Worm (Caenorhabditis elegans): ENCODE data around the gene hadb-1.

hadb-1 gene

DNA sequence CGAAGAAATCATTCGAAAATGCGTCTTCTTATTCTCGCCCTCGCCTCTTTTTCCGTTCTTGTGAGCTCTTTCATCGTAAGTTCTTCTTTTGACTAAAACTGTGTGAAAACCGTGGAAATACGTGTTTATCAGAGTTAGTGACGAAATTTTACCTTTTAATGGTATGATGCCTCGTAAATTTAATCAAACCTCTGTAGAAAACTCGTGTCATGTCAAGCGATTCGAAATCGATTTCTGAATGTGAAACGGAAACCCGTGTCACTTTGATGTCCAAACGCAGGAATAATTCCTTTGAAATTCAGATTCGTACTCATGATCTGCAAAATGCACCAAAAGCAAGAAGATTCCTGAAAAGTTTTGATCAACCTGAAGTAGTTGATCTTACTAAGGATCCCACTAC is 39.7 kb downstream of the hadb-1 start, which contains the start of gene F22B7.3:
Gene F22B7.3, plus strand, starts transcription at position 301 of the 400 bp plus-strand sequence.
- TF ChIP-seq B0310.2 (tag; optimal IDR thresholded peaks at IDR 0.05) (no peak), tbx-11 (GFP tag; IDR thresholded peaks at IDR 0.05) (no peak), flt-1 (GFP tag; IDR thresholded peaks at IDR 0.05) (no peak), scrt-1 (GFP tag; IDR thresholded peaks at IDR 0.05) (no peak), F13C5.2 (tag; optimal IDR thresholded peaks at IDR 0.05) (no peak), hmg-4 (GFP tag; optimal IDR thresholded peaks at IDR 0.05) (no peak), pes-1 (GFP tag; IDR thresholded peaks at IDR 0.05) (no peak), tbx-37 (GFP tag; conservative IDR thresholded peaks at IDR 0.05) (no peak), tra-4 (tag; optimal IDR thresholded peaks at IDR 0.05) (no peak), ceh-36 (tag; optimal IDR thresholded peaks at IDR 0.05) (no peak)

DNA sequence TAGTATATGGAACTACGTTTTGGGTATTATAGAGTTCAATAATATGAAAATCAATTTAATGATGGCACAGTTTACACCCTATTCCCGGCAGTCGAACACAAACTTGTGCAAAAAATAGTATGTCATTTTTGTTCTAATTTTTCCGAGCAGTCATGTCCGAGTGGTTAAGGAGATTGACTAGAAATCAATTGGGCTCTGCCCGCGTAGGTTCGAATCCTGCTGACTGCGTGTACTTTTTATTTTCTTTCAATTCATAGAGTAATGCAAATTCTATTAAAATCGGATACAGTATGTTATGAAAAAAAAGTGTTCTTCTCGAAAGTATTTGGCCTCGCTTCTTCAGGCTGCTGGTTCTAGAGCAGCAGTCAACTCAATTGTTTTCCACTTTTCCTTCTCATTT is 42.3 kb downstream of the hadb-1 start:
- TF ChIP-seq tra-4 (tag; optimal IDR thresholded peaks at IDR 0.05) (no peak), sea-1 (GFP tag; conservative IDR thresholded peaks at IDR 0.05) (no peak), aly-1 (tag; optimal IDR thresholded peaks at IDR 0.05) (no peak), ceh-36 (tag; optimal IDR thresholded peaks at IDR 0.05) (no peak), ets-7 (tag; optimal IDR thresholded peaks at IDR 0.05) (no peak), tbx-11 (GFP tag; IDR thresholded peaks at IDR 0.05) (no peak), B0310.2 (tag; optimal IDR thresholded peaks at IDR 0.05) (no peak), flt-1 (GFP tag; IDR thresholded peaks at IDR 0.05) (no peak), hnd-1 (tag; optimal IDR thresholded peaks at IDR 0.05) (no peak), hmbx-1 (tag; optimal IDR thresholded peaks at IDR 0.05) (no peak), hmg-4 (GFP tag; optimal IDR thresholded peaks at IDR 0.05) (no peak), scrt-1 (GFP tag; IDR thresholded peaks at IDR 0.05) (no peak), pes-1 (GFP tag; IDR thresholded peaks at IDR 0.05) (no peak), ama-1 (optimal IDR thresholded peaks at IDR 0.05) (no peak)

DNA sequence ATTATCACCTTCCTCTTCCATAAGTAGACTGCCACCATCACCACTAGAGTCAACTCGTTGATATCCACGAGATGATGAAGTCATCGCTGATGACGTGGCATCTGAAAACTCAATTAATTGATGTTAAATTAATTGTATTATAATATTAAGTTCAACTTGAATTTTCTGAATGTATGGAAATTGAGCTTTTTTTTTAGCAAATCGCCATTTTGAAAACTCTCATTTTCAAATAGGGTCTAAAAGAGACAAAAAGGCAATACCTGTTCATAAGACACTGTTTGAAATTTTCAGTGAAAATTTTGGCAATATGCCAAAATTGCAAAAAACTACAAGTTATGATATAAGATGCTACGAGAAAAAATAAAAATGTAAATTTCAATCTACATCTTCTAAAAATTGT is 44.6 kb downstream of the hadb-1 start, which contains the start of gene twk-7:
Gene twk-7, minus strand, starts transcription at position 101 of the 400 bp plus-strand sequence.
- TF ChIP-seq ceh-36 (tag; optimal IDR thresholded peaks at IDR 0.05) (no peak), F13C5.2 (tag; optimal IDR thresholded peaks at IDR 0.05) (no peak), hmbx-1 (tag; optimal IDR thresholded peaks at IDR 0.05) (no peak), flt-1 (GFP tag; IDR thresholded peaks at IDR 0.05) (no peak), ama-1 (optimal IDR thresholded peaks at IDR 0.05) (no peak), ceh-13 (GFP tag; optimal IDR thresholded peaks at IDR 0.05) (no peak), ets-7 (tag; optimal IDR thresholded peaks at IDR 0.05) (no peak), aly-1 (tag; optimal IDR thresholded peaks at IDR 0.05) (no peak), hmg-4 (GFP tag; optimal IDR thresholded peaks at IDR 0.05) (no peak), tbx-37 (GFP tag; conservative IDR thresholded peaks at IDR 0.05) (no peak), scrt-1 (GFP tag; IDR thresholded peaks at IDR 0.05) (no peak), pes-1 (GFP tag; IDR thresholded peaks at IDR 0.05) (no peak), tra-4 (tag; optimal IDR thresholded peaks at IDR 0.05) (no peak), tbx-11 (GFP tag; IDR thresholded peaks at IDR 0.05) (no peak), B0310.2 (tag; optimal IDR thresholded peaks at IDR 0.05) (no peak), hnd-1 (tag; optimal IDR thresholded peaks at IDR 0.05) (no peak), sea-1 (GFP tag; conservative IDR thresholded peaks at IDR 0.05) (no peak)

DNA sequence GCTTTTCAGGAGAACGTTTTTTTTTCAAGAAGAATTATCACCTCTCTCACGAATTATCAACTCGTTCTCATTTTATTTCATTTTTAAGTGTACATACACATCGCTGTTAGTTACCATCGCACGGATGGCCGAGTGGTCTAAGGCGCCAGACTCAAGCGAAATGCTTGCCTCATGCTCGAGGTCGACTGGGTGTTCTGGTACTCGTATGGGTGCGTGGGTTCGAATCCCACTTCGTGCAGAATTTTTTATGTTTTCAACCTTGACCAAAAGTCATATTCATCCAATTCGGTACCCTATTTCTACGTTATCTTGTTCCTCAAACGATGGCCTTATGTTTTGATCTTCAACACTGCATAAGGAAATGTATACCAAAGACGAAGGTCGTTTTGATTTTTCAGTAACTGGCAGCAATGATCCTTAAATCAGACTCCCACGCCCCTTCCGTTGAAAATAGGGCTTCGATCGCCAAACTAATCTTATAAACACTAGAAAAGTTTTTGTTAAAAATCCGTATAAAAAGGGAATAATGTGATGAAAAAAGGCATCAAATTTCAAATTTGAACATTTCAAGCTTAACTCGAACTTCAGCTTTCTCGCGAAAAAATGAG is 49.0 kb downstream of the hadb-1 start, which contains the start of gene fip-1:
Gene fip-1, plus strand, starts transcription at position 558 of the 608 bp plus-strand sequence.
- TF ChIP-seq scrt-1 (GFP tag; IDR thresholded peaks at IDR 0.05) (peak; percentile 40; the same call in 1 of the 2 replicates), aly-1 (tag; optimal IDR thresholded peaks at IDR 0.05) (no peak), B0310.2 (tag; optimal IDR thresholded peaks at IDR 0.05) (no peak), hmbx-1 (tag; optimal IDR thresholded peaks at IDR 0.05) (no peak), sea-1 (GFP tag; conservative IDR thresholded peaks at IDR 0.05) (no peak)

DNA sequence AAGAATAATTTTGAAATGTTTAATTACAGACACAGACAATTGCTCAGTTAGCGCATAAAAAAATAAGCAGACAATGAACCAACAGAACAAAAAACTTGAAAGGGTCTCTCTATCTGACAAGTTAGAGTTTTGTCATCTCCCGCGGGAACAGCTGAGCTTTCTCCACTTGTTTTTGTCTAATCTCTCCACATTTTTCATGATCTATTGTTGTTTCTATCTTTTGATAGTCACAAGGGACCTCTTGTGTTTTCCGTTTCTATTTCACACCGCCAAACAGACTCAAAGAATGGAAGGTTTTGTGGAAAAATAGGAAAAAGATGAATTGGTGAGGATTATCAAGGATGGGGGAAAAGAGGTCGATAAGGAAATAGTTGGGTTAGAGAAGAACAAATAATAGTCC is 51.5 kb downstream of the hadb-1 start:
- no peak for TF ChIP-seq scrt-1 (GFP tag; IDR thresholded peaks at IDR 0.05)
- no peak for TF ChIP-seq flt-1 (GFP tag; IDR thresholded peaks at IDR 0.05)
- no peak for TF ChIP-seq tra-4 (tag; optimal IDR thresholded peaks at IDR 0.05)
